Worm (Caenorhabditis elegans): ENCODE measurements around the gene M03E7.1.
A peak's percentile ranks its signal among the peaks of the same experiment; 100 is the strongest.
"Not testable (repeated sequence)": the region's sequence is repeated elsewhere in the genome, so short reads cannot be mapped to it uniquely, and the experiment has no call there.

M03E7.1 gene

ce11 chrV:5651905-5652304 lies 30.4 kb downstream of the M03E7.1 start (continued):
- peak in 1 of 2 experiments; percentile 15 for TF ChIP-seq lsy-2 (tag; optimal IDR thresholded peaks at IDR 0.05)
- no peak for TF ChIP-seq elt-2 (tag; optimal IDR thresholded peaks at IDR 0.05)
- no peak for TF ChIP-seq zip-4 (GFP tag; optimal IDR thresholded peaks at IDR 0.05)
- no peak for TF ChIP-seq ceh-63 (GFP tag; optimal IDR thresholded peaks at IDR 0.05)
- TF ChIP-seq alr-1 (tag; optimal IDR thresholded peaks at IDR 0.05; ENCODE audit: borderline replicate concordance): no peak
- no peak for TF ChIP-seq swsn-7 (tag; optimal IDR thresholded peaks at IDR 0.05)
- no peak for TF ChIP-seq aly-2 (tag; optimal IDR thresholded peaks at IDR 0.05)
- no peak for TF ChIP-seq ets-5 (GFP tag; IDR thresholded peaks at IDR 0.05)
- TF ChIP-seq F16B12.6 (tag; optimal IDR thresholded peaks at IDR 0.05): no peak
- peak; percentile 47 for TF ChIP-seq nhr-85 (tag)
- no peak for TF ChIP-seq ceh-82 (tag; optimal IDR thresholded peaks at IDR 0.05)
- no peak for TF ChIP-seq ceh-88 (GFP tag; IDR thresholded peaks at IDR 0.05)
- no peak for TF ChIP-seq nhr-90 (tag; optimal IDR thresholded peaks at IDR 0.05; ENCODE audit: poor library complexity)
- TF ChIP-seq nhr-11 (tag; optimal IDR thresholded peaks at IDR 0.05): no peak
- TF ChIP-seq lin-14 (GFP tag; optimal IDR thresholded peaks at IDR 0.05): peak; percentile 62
- TF ChIP-seq unc-98 (GFP tag; IDR thresholded peaks at IDR 0.05): no peak
- TF ChIP-seq rnt-1 (tag; optimal IDR thresholded peaks at IDR 0.05): no peak
- TF ChIP-seq xbp-1 (tag; optimal IDR thresholded peaks at IDR 0.05): no peak
- TF ChIP-seq nhr-28 (tag; optimal IDR thresholded peaks at IDR 0.05): no peak
- TF ChIP-seq sup-37 (GFP tag; optimal IDR thresholded peaks at IDR 0.05): no peak
- no peak for TF ChIP-seq vab-15 (tag; optimal IDR thresholded peaks at IDR 0.05)
- TF ChIP-seq nhr-237 (tag; optimal IDR thresholded peaks at IDR 0.05): no peak
- TF ChIP-seq hlh-4 (tag; optimal IDR thresholded peaks at IDR 0.05): no peak

ce11 chrV:5653990-5654499 lies 32.6 kb downstream of the M03E7.1 start, which contains the start of gene hex-2:
Gene hex-2, plus strand, starts transcription at chrV:5654449.
- TF ChIP-seq efl-1 (optimal IDR thresholded peaks at IDR 0.05) (no peak), efl-1 (GFP tag; optimal IDR thresholded peaks at IDR 0.05 in 1 of 2) (peak in 1 of 2 experiments; percentile 51), elt-2 (tag; optimal IDR thresholded peaks at IDR 0.05) (peak; percentile 11), efl-3 (GFP tag; optimal IDR thresholded peaks at IDR 0.05) (no peak)

ce11 chrV:5660604-5661209 lies 39.2 kb downstream of the M03E7.1 start, which contains the start of the genes mut-14 and C14C11.2:
Gene mut-14, minus strand, starts transcription at chrV:5660704.
Gene C14C11.2, plus strand, starts transcription at chrV:5661159.
- no peak for TF ChIP-seq C04F5.9 (tag; optimal IDR thresholded peaks at IDR 0.05)

ce11 chrV:5663317-5663716 lies 41.8 kb downstream of the M03E7.1 start, which contains the start of gene C14C11.1:
Gene C14C11.1, plus strand, starts transcription at chrV:5663617.
- not testable (repeated sequence) for TF ChIP-seq elt-2 (tag; optimal IDR thresholded peaks at IDR 0.05); mab-9 (GFP tag; IDR thresholded peaks at IDR 0.05); pax-3 (tag; optimal IDR thresholded peaks at IDR 0.05)

- TF ChIP-seq fkh-4 (tag; optimal IDR thresholded peaks at IDR 0.05; ENCODE audit: borderline replicate concordance) (no peak), skn-1 (tag; optimal IDR thresholded peaks at IDR 0.05) (no peak), nhr-19 (GFP tag; conservative IDR thresholded peaks at IDR 0.05) (no peak), nhr-84 (tag; optimal IDR thresholded peaks at IDR 0.05) (no peak), nhr-71 (tag; optimal IDR thresholded peaks at IDR 0.05) (no peak), nhr-11 (tag; optimal IDR thresholded peaks at IDR 0.05) (no peak), ets-5 (GFP tag; IDR thresholded peaks at IDR 0.05) (no peak), ceh-8 (GFP tag; optimal IDR thresholded peaks at IDR 0.05) (no peak), sptf-1 (tag; optimal IDR thresholded peaks at IDR 0.05) (no peak), unc-30 (tag; optimal IDR thresholded peaks at IDR 0.05) (no peak), efl-1 (optimal IDR thresholded peaks at IDR 0.05) (no peak), efl-1 (GFP tag; optimal IDR thresholded peaks at IDR 0.05 in 1 of 2) (no peak), lin-14 (GFP tag; optimal IDR thresholded peaks at IDR 0.05) (no peak), nhr-47 (tag; optimal IDR thresholded peaks at IDR 0.05) (no peak), snpc-4 (tag; optimal IDR thresholded peaks at IDR 0.05) (no peak), ama-1 (optimal IDR thresholded peaks at IDR 0.05) (no peak), mef-2 (tag; optimal IDR thresholded peaks at IDR 0.05) (no peak), pag-3 (tag; optimal IDR thresholded peaks at IDR 0.05; ENCODE audit: borderline replicate concordance, insufficient read depth) (no peak)
Measured at ce11 chrV:5666036-5666729, 44.7 kb downstream of the M03E7.1 start, which contains the start of gene C14C11.7. Gene C14C11.7, minus strand, starts transcription at chrV:5666086.
